Fruit fly (Drosophila melanogaster): Measurements from ENCODE around the gene eIF5.

dm6 chrX:16005066-16005465 is 13.3 kb upstream of the eIF5 start:
- TF ChIP-seq dl (GFP tag; optimal IDR thresholded peaks at IDR 0.05; ENCODE audit: insufficient read depth in 1 of 2, partially characterized antibody in 2 of 2) (no peak), jim (GFP tag; optimal IDR thresholded peaks at IDR 0.05) (no peak), pan (optimal IDR thresholded peaks at IDR 0.05) (no peak), Mio (GFP tag; optimal IDR thresholded peaks at IDR 0.05) (no peak), CrebA (GFP tag; optimal IDR thresholded peaks at IDR 0.05; ENCODE audit: borderline replicate concordance) (no peak)

All from whole organism, wandering third instar larva.